Worm (Caenorhabditis elegans) whole organism, late embryonic: ENCODE measurements around the gene lury-1.

Experiments used
- C08G9.2 ChIP-seq: sonication (generic microtip); optimal IDR thresholded peaks from 2 replicates; lab custom pipeline; 2016; ENCODE audit warnings: mild to moderate bottlenecking, missing genetic modification characterization, moderate library complexity, missing compliant biosample characterization
- C38D4.7 ChIP-seq: fragments of 200-800 bp; sonication (Bioruptor generic); optimal IDR thresholded peaks from 2 replicates; lab custom pipeline; 2018; ENCODE audit warnings: mild to moderate bottlenecking, missing genetic modification characterization, moderate library complexity, missing compliant biosample characterization
- F13H6.1 ChIP-seq: sonication (generic microtip); optimal IDR thresholded peaks from 2 replicates; lab custom pipeline; 2016; ENCODE audit warnings: missing genetic modification characterization, missing compliant biosample characterization
- T23F11.4 ChIP-seq: fragments of 200-800 bp; sonication (Bioruptor generic); optimal IDR thresholded peaks from 2 replicates; lab custom pipeline; 2018; ENCODE audit warnings: mild to moderate bottlenecking, missing genetic modification characterization, missing compliant biosample characterization
- ceh-14 ChIP-seq: sonication (generic microtip); optimal IDR thresholded peaks from 2 replicates; lab custom pipeline; 2016; ENCODE audit warnings: missing genotype, missing genetic modification characterization, missing compliant biosample characterization
- ceh-18 ChIP-seq: sonication (generic microtip); optimal IDR thresholded peaks from 2 replicates; lab custom pipeline; 2016; ENCODE audit warnings: missing genetic modification characterization, missing compliant biosample characterization
- ceh-19 ChIP-seq: fragments of 200-800 bp; sonication (Bioruptor generic); optimal IDR thresholded peaks from 2 replicates; lab custom pipeline; 2018; ENCODE audit warnings: mild to moderate bottlenecking, missing genetic modification characterization, missing compliant biosample characterization
- ceh-24 ChIP-seq: sonication (generic microtip); optimal IDR thresholded peaks from 2 replicates; lab custom pipeline; 2016; ENCODE audit warnings: mild to moderate bottlenecking, missing genetic modification characterization, missing compliant biosample characterization
- ceh-48 ChIP-seq: sonication (generic microtip); optimal IDR thresholded peaks from 2 replicates; lab custom pipeline; 2016; ENCODE audit warnings: missing genetic modification characterization, inconsistent platforms, missing compliant biosample characterization
- ceh-6 ChIP-seq: fragments of 200-800 bp; sonication (Bioruptor generic); optimal IDR thresholded peaks from 2 replicates; lab custom pipeline; 2018; ENCODE audit warnings: mild to moderate bottlenecking, missing genetic modification characterization, missing compliant biosample characterization
- ceh-9 ChIP-seq: sonication (generic microtip); optimal IDR thresholded peaks from 2 replicates; lab custom pipeline; 2016; ENCODE audit warnings: mild to moderate bottlenecking, missing genetic modification characterization, inconsistent platforms, missing compliant biosample characterization
- dve-1 ChIP-seq: sonication (generic microtip); optimal IDR thresholded peaks from 2 replicates; lab custom pipeline; 2017; ENCODE audit warnings: antibody characterized with exemption, mild to moderate bottlenecking, missing genetic modification characterization, missing compliant biosample characterization
- elt-4 ChIP-seq: sonication (generic microtip); optimal IDR thresholded peaks from 2 replicates; lab custom pipeline; 2016; ENCODE audit warnings: missing genetic modification characterization, missing compliant biosample characterization
- eyg-1 ChIP-seq: sonication (generic microtip); optimal IDR thresholded peaks from 2 replicates; lab custom pipeline; 2016; ENCODE audit warnings: missing genotype, missing genetic modification characterization, missing compliant biosample characterization
- fkh-10 ChIP-seq: fragments of 150-350 bp; optimal IDR thresholded peaks from 2 replicates; lab custom pipeline; 2014; ENCODE audit warnings: missing biosample characterization, missing genetic modification reagents, missing genetic modification characterization
- hlh-30 ChIP-seq: sonication (generic microtip); optimal IDR thresholded peaks from 2 replicates; lab custom pipeline; 2017; ENCODE audit warnings: antibody characterized with exemption, missing genetic modification characterization, missing compliant biosample characterization; ENCODE audit not compliant: insufficient read depth
- hlh-6 ChIP-seq: sonication (generic microtip); optimal IDR thresholded peaks from 2 replicates; lab custom pipeline; 2016; ENCODE audit warnings: missing genotype, missing genetic modification characterization, missing compliant biosample characterization
- hlh-8 ChIP-seq: sonication (generic microtip); optimal IDR thresholded peaks from 2 replicates; lab custom pipeline; 2016; ENCODE audit warnings: missing genotype, missing genetic modification characterization, missing compliant biosample characterization
- lin-11 ChIP-seq: fragments of 200-800 bp; sonication (Bioruptor generic); optimal IDR thresholded peaks from 2 replicates; lab custom pipeline; 2018; ENCODE audit warnings: mild to moderate bottlenecking, missing genetic modification characterization, missing compliant biosample characterization
- madf-2 ChIP-seq: sonication (generic microtip); optimal IDR thresholded peaks from 2 replicates; lab custom pipeline; 2017; ENCODE audit warnings: missing genetic modification characterization, missing compliant biosample characterization
- nfya-1 ChIP-seq: sonication (generic microtip); optimal IDR thresholded peaks from 2 replicates; lab custom pipeline; 2017; ENCODE audit warnings: missing genetic modification characterization, mild to moderate bottlenecking, missing compliant biosample characterization, antibody characterized with exemption, moderate library complexity
- nhr-11 ChIP-seq: fragments of 150-350 bp; optimal IDR thresholded peaks from 2 replicates; lab custom pipeline; 2014; ENCODE audit warnings: missing biosample characterization, missing genetic modification characterization
- npax-4 ChIP-seq: sonication (generic microtip); optimal IDR thresholded peaks from 2 replicates; lab custom pipeline; 2016; ENCODE audit warnings: missing genetic modification characterization, missing compliant biosample characterization
- odd-2 ChIP-seq: sonication (generic microtip); optimal IDR thresholded peaks from 2 replicates; lab custom pipeline; 2017; ENCODE audit warnings: antibody characterized with exemption, mild to moderate bottlenecking, missing genetic modification characterization, missing compliant biosample characterization
- pat-9 ChIP-seq: fragments of 200-800 bp; sonication (Bioruptor generic); optimal IDR thresholded peaks from 2 replicates; lab custom pipeline; 2018; ENCODE audit warnings: mild to moderate bottlenecking, missing genetic modification characterization, moderate library complexity, missing compliant biosample characterization
- pha-2 ChIP-seq: sonication (generic microtip); optimal IDR thresholded peaks from 2 replicates; lab custom pipeline; 2017; ENCODE audit warnings: mild to moderate bottlenecking, missing genetic modification characterization, missing compliant biosample characterization
- pha-4 ChIP-seq: fragments of 150-350 bp; optimal IDR thresholded peaks from 2 replicates; lab custom pipeline; 2018; ENCODE audit warnings: missing biosample characterization, missing genetic modification reagents, missing genetic modification characterization
- ref-2 ChIP-seq: sonication (generic microtip); optimal IDR thresholded peaks from 2 replicates; lab custom pipeline; 2016; ENCODE audit warnings: missing genetic modification characterization, missing compliant biosample characterization
- rnt-1 ChIP-seq: sonication (generic microtip); optimal IDR thresholded peaks from 2 replicates; lab custom pipeline; 2016; ENCODE audit warnings: missing genetic modification characterization, missing compliant biosample characterization
- sdc-2 ChIP-seq: sonication (generic microtip); optimal IDR thresholded peaks from 2 replicates; lab custom pipeline; 2016; ENCODE audit warnings: missing genotype, missing genetic modification characterization, missing compliant biosample characterization
- sox-2 ChIP-seq: fragments of 200-800 bp; sonication (Bioruptor generic); IDR thresholded peaks from 2 replicates; pipeline ENCODE4 v1.3.6; 2022; ENCODE audit warnings: missing genetic modification reagents, missing genetic modification characterization, missing compliant biosample characterization
- sox-4 ChIP-seq: sonication (generic microtip); optimal IDR thresholded peaks from 2 replicates; lab custom pipeline; 2017; ENCODE audit warnings: mild to moderate bottlenecking, missing genetic modification characterization, inconsistent platforms, missing compliant biosample characterization
- tbx-2 ChIP-seq: sonication (generic microtip); optimal IDR thresholded peaks from 2 replicates; lab custom pipeline; 2016; ENCODE audit warnings: missing genetic modification characterization, missing compliant biosample characterization
- tbx-7 ChIP-seq: sonication (generic microtip); optimal IDR thresholded peaks from 2 replicates; lab custom pipeline; 2016; ENCODE audit warnings: missing genotype, missing genetic modification characterization, missing compliant biosample characterization
- unc-3 ChIP-seq, 2 experiments: fragments of 200-800 bp in 1 of 2; sonication (Bioruptor generic) in 1 of 2; sonication (generic microtip) in 1 of 2; conservative IDR thresholded peaks in 1 of 2; optimal IDR thresholded peaks in 1 of 2; 2 replicates each; pipeline versions ENCODE4 v1.3.6 to Lab custom; 2016 to 2022; ENCODE audit warnings: missing compliant biosample characterization in 2 of 2, missing genetic modification characterization in 2 of 2, missing genetic modification reagents in 1 of 2
- unc-42 ChIP-seq: sonication (generic microtip); optimal IDR thresholded peaks from 2 replicates; lab custom pipeline; 2016; ENCODE audit warnings: missing genotype, missing genetic modification characterization, missing compliant biosample characterization
- unc-86 ChIP-seq: sonication (generic microtip); optimal IDR thresholded peaks from 2 replicates; lab custom pipeline; 2016; ENCODE audit warnings: missing genetic modification characterization, missing compliant biosample characterization

lury-1 gene

DNA sequence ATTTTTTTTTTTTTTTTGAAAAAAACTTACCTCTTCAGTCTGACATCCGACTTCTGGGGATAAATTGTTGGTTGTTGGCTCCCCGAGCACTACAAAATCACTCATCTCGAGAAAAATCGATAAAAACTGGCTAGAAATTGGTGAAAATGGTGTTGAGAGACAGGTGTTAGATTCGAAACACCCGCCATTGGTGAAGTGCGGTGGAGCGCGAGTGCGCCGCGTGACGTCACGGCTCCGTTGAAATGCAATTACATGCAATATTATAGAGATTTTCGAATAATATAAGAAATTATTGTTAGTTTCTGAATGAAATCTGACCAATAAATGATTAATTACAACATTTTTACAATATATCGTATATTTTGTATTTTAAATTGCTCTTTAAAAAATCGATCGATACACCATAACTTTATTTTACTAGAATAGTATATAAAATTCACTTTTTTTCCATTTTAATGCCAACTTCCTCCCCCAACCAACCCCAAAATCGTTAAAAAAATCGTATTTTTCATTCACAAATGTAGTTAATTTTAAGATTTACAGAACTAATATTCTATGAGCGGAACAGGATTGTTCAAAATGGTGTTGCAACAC is 40.0 kb downstream of the lury-1 start, which contains the start of the genes Y75B8A.18 and Y75B8A.19:
Y75B8A.18 (minus strand) TSS at position 142 of the 594 bp plus-strand sequence.
Y75B8A.19 (plus strand) TSS at position 544 of the 594 bp plus-strand sequence.
- TF ChIP-seq ceh-18 (tag; lab: Kevin White, UChicago): no peak
- no peak for TF ChIP-seq tbx-7 (tag; lab: Kevin White, UChicago)
- TF ChIP-seq ceh-48: no peak
- no peak for TF ChIP-seq ceh-19 (GFP tag; lab: Kevin White, UChicago)
- no peak for TF ChIP-seq nhr-11 (tag; lab: Kevin White, UChicago)
- peak; percentile 88 for TF ChIP-seq unc-42 (tag; lab: Kevin White, UChicago)
- TF ChIP-seq unc-3 (GFP tag; conservative IDR thresholded peaks at IDR 0.05; lab: Robert Waterston, UW): no peak
- no peak for TF ChIP-seq unc-3 (tag; optimal IDR thresholded peaks at IDR 0.05; lab: Kevin White, UChicago)
- TF ChIP-seq C38D4.7 (GFP tag; lab: Kevin White, UChicago): no peak
- TF ChIP-seq madf-2 (tag; lab: Kevin White, UChicago): no peak
- peak; percentile 31 for TF ChIP-seq hlh-30
- no peak for TF ChIP-seq fkh-10 (GFP tag; lab: Kevin White, UChicago)
- peak; percentile 7 for TF ChIP-seq tbx-2 (tag; lab: Kevin White, UChicago)
- TF ChIP-seq lin-11 (tag; lab: Kevin White, UChicago): no peak
- TF ChIP-seq odd-2 (tag; lab: Kevin White, UChicago): no peak
- no peak for TF ChIP-seq T23F11.4 (GFP tag; lab: Kevin White, UChicago)
- TF ChIP-seq sdc-2 (tag; lab: Kevin White, UChicago): no peak
- no peak for TF ChIP-seq ceh-6 (GFP tag; lab: Kevin White, UChicago)
- no peak for TF ChIP-seq F13H6.1 (tag; lab: Kevin White, UChicago)
- no peak for TF ChIP-seq unc-86 (tag; lab: Kevin White, UChicago)
- TF ChIP-seq pat-9: no peak
- TF ChIP-seq ceh-24 (tag; lab: Kevin White, UChicago): no peak
- peak; percentile 42 for TF ChIP-seq nfya-1 (tag; lab: Kevin White, UChicago)
- no peak for TF ChIP-seq ref-2 (tag; lab: Kevin White, UChicago)
- no peak for TF ChIP-seq rnt-1 (tag; lab: Kevin White, UChicago)
- no peak for TF ChIP-seq C08G9.2 (tag; lab: Kevin White, UChicago)
- no peak for TF ChIP-seq ceh-14 (tag; lab: Kevin White, UChicago)
- TF ChIP-seq sox-4 (tag; lab: Kevin White, UChicago): no peak
- TF ChIP-seq dve-1 (tag; lab: Kevin White, UChicago): no peak
- no peak for TF ChIP-seq pha-4 (tag; lab: Kevin White, UChicago)
- TF ChIP-seq hlh-6 (tag; lab: Kevin White, UChicago): no peak
- TF ChIP-seq sox-2 (GFP tag; lab: Robert Waterston, UW): no peak
- no peak for TF ChIP-seq ceh-9 (tag; lab: Kevin White, UChicago)
- no peak for TF ChIP-seq eyg-1
- TF ChIP-seq npax-4: no peak
- no peak for TF ChIP-seq elt-4
- TF ChIP-seq, all 69 proteins: peak for 4

DNA sequence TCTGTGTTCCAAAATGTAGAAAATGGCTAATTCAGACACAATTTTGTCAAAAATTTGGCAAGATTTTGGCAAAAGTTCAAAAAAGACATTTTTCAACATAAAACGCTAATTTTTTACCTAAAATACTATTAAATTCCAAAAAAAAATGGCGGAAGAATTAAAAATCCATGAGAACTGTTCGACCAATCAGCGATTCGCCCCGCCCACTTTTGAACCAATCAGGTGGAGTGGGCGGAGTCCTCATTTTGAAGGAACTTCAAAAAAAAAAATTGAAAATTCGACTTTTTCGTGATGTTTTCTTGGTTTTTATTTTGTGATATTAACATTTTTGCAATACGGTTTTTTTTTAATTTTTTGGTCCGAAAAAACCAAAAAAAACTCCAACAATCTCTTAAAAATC is 41.7 kb downstream of the lury-1 start:
- TF ChIP-seq sox-4 (tag; lab: Kevin White, UChicago) (no peak), pha-2 (no peak), nfya-1 (tag; lab: Kevin White, UChicago) (peak; percentile 78), hlh-8 (no peak)
- TF ChIP-seq, all 69 proteins: peak for 1

DNA sequence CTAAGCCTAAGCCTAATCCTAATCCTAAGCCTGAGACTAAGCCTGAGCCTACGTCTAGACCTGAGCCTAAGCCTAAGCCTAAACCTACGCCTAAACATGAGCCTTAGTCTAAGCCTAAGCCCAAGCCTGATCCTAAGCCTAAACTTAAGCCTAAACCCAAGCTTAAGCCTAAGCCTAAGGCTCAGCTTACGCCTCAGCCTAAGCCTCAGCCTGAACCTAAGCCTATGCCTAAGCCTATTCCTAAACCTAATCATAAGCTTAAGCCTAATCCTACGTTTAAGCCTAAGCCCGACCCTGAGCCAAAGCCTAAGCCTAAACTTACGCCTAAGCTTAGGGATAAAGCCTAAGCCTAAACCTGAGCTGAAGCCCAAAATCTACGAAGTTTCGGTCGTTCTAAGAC is 44.0 kb downstream of the lury-1 start:
- TF ChIP-seq dve-1 (tag; lab: Kevin White, UChicago): peak; percentile 95
- no peak for TF ChIP-seq unc-42 (tag; lab: Kevin White, UChicago)
- TF ChIP-seq, all 69 proteins: peak for 1
